Worm (Caenorhabditis elegans) whole organism, young adult: ENCODE measurements around the gene srj-22.

Experiments
- B0261.1 ChIP-seq: sonication (generic microtip); optimal IDR thresholded peaks from 2 replicates; lab custom pipeline; 2016; ENCODE audit warnings: mild to moderate bottlenecking, missing genetic modification characterization, moderate library complexity, missing compliant biosample characterization
- ama-1 ChIP-seq, 3 experiments: fragments of 150-350 bp in 1 of 3; sonication (generic microtip) in 2 of 3; optimal IDR thresholded peaks; 2 replicates each; lab custom pipeline; 2014 to 2018; ENCODE audit warnings: missing biosample characterization in 2 of 3, missing genetic modification characterization in 2 of 3, missing genetic modification reagents in 2 of 3
- ceh-100 ChIP-seq: fragments of 200-800 bp; sonication (Bioruptor generic); IDR thresholded peaks from 2 replicates; pipeline ENCODE4 v1.3.6; 2022; ENCODE audit warnings: missing genetic modification reagents, missing genetic modification characterization, missing compliant biosample characterization
- ceh-27 ChIP-seq: fragments of 200-800 bp; sonication (Bioruptor generic); optimal IDR thresholded peaks from 2 replicates; lab custom pipeline; 2018; ENCODE audit warnings: mild to moderate bottlenecking, missing genetic modification characterization, moderate library complexity, missing compliant biosample characterization
- dpl-1 ChIP-seq: fragments of 150-350 bp; optimal IDR thresholded peaks from 2 replicates; lab custom pipeline; 2014; ENCODE audit warnings: missing biosample characterization, missing genetic modification reagents, missing genetic modification characterization
- pbrm-1 ChIP-seq: fragments of 200-800 bp; sonication (Bioruptor generic); IDR thresholded peaks from 2 replicates; pipeline ENCODE4 v1.3.6; 2022; ENCODE audit warnings: missing genetic modification reagents, missing genetic modification characterization, missing compliant biosample characterization
- snpc-3.4 ChIP-seq: sonication (generic microtip); optimal IDR thresholded peaks from 2 replicates; lab custom pipeline; 2017; ENCODE audit warnings: missing genetic modification characterization, mild to moderate bottlenecking, missing compliant biosample characterization, antibody characterized with exemption, moderate library complexity, missing genotype, missing genetic modification reagents
- zfh-2 ChIP-seq: fragments of 200-800 bp; sonication (Bioruptor generic); conservative IDR thresholded peaks from 2 replicates; pipeline ENCODE4 v1.3.6; 2022; ENCODE audit warnings: missing genetic modification reagents, missing genetic modification characterization, missing compliant biosample characterization
- ztf-28 ChIP-seq: fragments of 200-800 bp; sonication (Bioruptor generic); IDR thresholded peaks from 2 replicates; pipeline ENCODE4 v1.3.6; 2022; ENCODE audit warnings: missing genetic modification reagents, missing genetic modification characterization, missing compliant biosample characterization
- ztf-6 ChIP-seq: fragments of 200-800 bp; sonication (Bioruptor generic); IDR thresholded peaks from 2 replicates; pipeline ENCODE4 v1.3.6; 2022; ENCODE audit warnings: missing genetic modification reagents, missing genetic modification characterization, missing compliant biosample characterization

ce11 chrV:10708346-10708745 lies 35.2 kb downstream of the srj-22 start:
- TF ChIP-seq ceh-100 (GFP tag; lab: Robert Waterston, UW) (no peak), ama-1 (optimal IDR thresholded peaks at IDR 0.05; lab: Kevin White, UChicago) (no peak), ama-1 (GFP tag; optimal IDR thresholded peaks at IDR 0.05; lab: Kevin White, UChicago) (no peak), dpl-1 (GFP tag; lab: Kevin White, UChicago) (no peak), B0261.1 (tag; lab: Kevin White, UChicago) (no peak), ztf-28 (GFP tag; lab: Robert Waterston, UW) (no peak), ztf-6 (GFP tag; lab: Robert Waterston, UW) (no peak), zfh-2 (GFP tag; lab: Robert Waterston, UW) (no peak), pbrm-1 (no peak), snpc-3.4 (tag; lab: Kevin White, UChicago) (no peak), ceh-27 (GFP tag; lab: Kevin White, UChicago) (no peak)
